Fruit fly (Drosophila melanogaster): ENCODE data around the gene PVRAP.

PVRAP gene

dm6 chr3L:6068178-6068577, 71.2 kb downstream of the PVRAP start:
- TF ChIP-seq CG17801 (GFP tag; optimal IDR thresholded peaks at IDR 0.05; ENCODE audit: partially characterized antibody), result no peak

- no peak for TF ChIP-seq CG17801 (GFP tag; optimal IDR thresholded peaks at IDR 0.05; ENCODE audit: partially characterized antibody)
These were observed 73.1 kb downstream of the PVRAP start for dm6 chr3L:6070119-6070518.

- TF ChIP-seq CG17801 (GFP tag; optimal IDR thresholded peaks at IDR 0.05; ENCODE audit: partially characterized antibody), result peak; percentile 48
These were observed 74.6 kb downstream of the PVRAP start, which contains the start of gene CG6602 for dm6 chr3L:6071454-6072189. Gene CG6602 (plus strand): TSS chr3L:6072139.

- peak; percentile 55 for TF ChIP-seq CG17801 (GFP tag; optimal IDR thresholded peaks at IDR 0.05; ENCODE audit: partially characterized antibody)
These were observed 78.1 kb downstream of the PVRAP start, which contains the start of the genes CG13295 and CG6610 for dm6 chr3L:6074975-6075692. Gene CG13295 (minus strand): TSS chr3L:6075245. Gene CG6610 (plus strand): TSS chr3L:6075536.

Measured in ovary, adult (tissue).